Fruit fly (Drosophila melanogaster) whole organism, adult: ENCODE results near the gene Sgs4.

Experiments
- CG11617 ChIP-seq: fragments of 200-800 bp; sonication (Bioruptor generic); optimal IDR thresholded peaks from 2 replicates; lab custom pipeline; 2017; ENCODE audit warnings: mild to moderate bottlenecking, missing biosample characterization, missing genetic modification reagents, missing genetic modification characterization
- CG12768 ChIP-seq: fragments of 200-800 bp; sonication (Bioruptor generic); optimal IDR thresholded peaks from 2 replicates; lab custom pipeline; 2017; ENCODE audit warnings: missing biosample characterization, missing genetic modification characterization, mild to moderate bottlenecking, moderate library complexity, missing genetic modification reagents
- CG14711 ChIP-seq: fragments of 200-800 bp; sonication (Bioruptor generic); optimal IDR thresholded peaks from 2 replicates; lab custom pipeline; 2018; ENCODE audit warnings: missing biosample characterization, mild to moderate bottlenecking, missing genetic modification characterization, moderate library complexity
- CG1620 ChIP-seq: fragments of 200-800 bp; sonication (Bioruptor generic); optimal IDR thresholded peaks from 2 replicates; lab custom pipeline; 2016; ENCODE audit warnings: missing biosample characterization, missing genetic modification characterization
- CG33017 ChIP-seq: fragments of 200-800 bp; sonication (Bioruptor generic); optimal IDR thresholded peaks from 2 replicates; lab custom pipeline; 2018; ENCODE audit warnings: missing biosample characterization, mild to moderate bottlenecking, missing genetic modification characterization, moderate library complexity
- CG5204 ChIP-seq: fragments of 200-800 bp; sonication (Bioruptor generic); optimal IDR thresholded peaks from 2 replicates; lab custom pipeline; 2016; ENCODE audit warnings: missing biosample characterization, missing genetic modification characterization
- CG7045 ChIP-seq: fragments of 200-800 bp; sonication (Bioruptor generic); optimal IDR thresholded peaks from 2 replicates; lab custom pipeline; 2017; ENCODE audit warnings: missing biosample characterization, mild to moderate bottlenecking, missing genetic modification characterization
- CG7101 ChIP-seq: fragments of 200-800 bp; sonication (Bioruptor generic); optimal IDR thresholded peaks from 2 replicates; lab custom pipeline; 2018; ENCODE audit warnings: missing biosample characterization, mild to moderate bottlenecking, missing genetic modification characterization, moderate library complexity
- Clk ChIP-seq: fragments of 200-800 bp; sonication (Bioruptor generic); optimal IDR thresholded peaks from 2 replicates; lab custom pipeline; 2017; ENCODE audit warnings: missing biosample characterization, missing genetic modification characterization
- Crg-1 ChIP-seq: fragments of 200-800 bp; sonication (Bioruptor generic); optimal IDR thresholded peaks from 2 replicates; lab custom pipeline; 2016; ENCODE audit warnings: missing biosample characterization, missing genetic modification characterization
- Hr96 ChIP-seq: fragments of 200-800 bp; sonication (Bioruptor generic); optimal IDR thresholded peaks from 2 replicates; lab custom pipeline; 2016; ENCODE audit warnings: missing biosample characterization, missing genetic modification characterization
- Mnt ChIP-seq: fragments of 200-800 bp; sonication (Bioruptor generic); optimal IDR thresholded peaks from 2 replicates; lab custom pipeline; 2016; ENCODE audit warnings: missing biosample characterization, mild to moderate bottlenecking, missing genetic modification characterization
- bab1 ChIP-seq: fragments of 200-800 bp; sonication (Bioruptor generic); optimal IDR thresholded peaks from 3 replicates; lab custom pipeline; 2019; ENCODE audit warnings: missing biosample characterization, mild to moderate bottlenecking, missing genetic modification characterization, moderate library complexity
- cic ChIP-seq: fragments of 200-800 bp; sonication (Bioruptor generic); optimal IDR thresholded peaks from 2 replicates; lab custom pipeline; 2017; ENCODE audit warnings: missing biosample characterization, mild to moderate bottlenecking, missing genetic modification characterization, moderate library complexity
- cnc ChIP-seq, 2 experiments: fragments of >200 bp; optimal IDR thresholded peaks; 2 replicates each; lab custom pipeline; 2017
- kay ChIP-seq: fragments of 200-800 bp; sonication (Bioruptor generic); peaks from one replicate; lab custom pipeline; 2016; ENCODE audit warnings: missing biosample characterization, missing genetic modification characterization, borderline replicate concordance
- ovo ChIP-seq: fragments of 200-800 bp; sonication (Bioruptor generic); optimal IDR thresholded peaks from 2 replicates; lab custom pipeline; 2016; ENCODE audit warnings: missing biosample characterization, missing genetic modification characterization
- pad ChIP-seq: fragments of 200-800 bp; sonication (Bioruptor generic); optimal IDR thresholded peaks from 3 replicates; lab custom pipeline; 2017; ENCODE audit warnings: missing biosample characterization, missing genetic modification characterization, mild to moderate bottlenecking, moderate library complexity, missing genetic modification reagents
- tj ChIP-seq: fragments of 200-800 bp; sonication (Bioruptor generic); optimal IDR thresholded peaks from 3 replicates; lab custom pipeline; 2017; ENCODE audit warnings: missing biosample characterization, mild to moderate bottlenecking, missing genetic modification characterization, moderate library complexity
- toe ChIP-seq: fragments of 200-800 bp; sonication (Bioruptor generic); optimal IDR thresholded peaks from 2 replicates; lab custom pipeline; 2016; ENCODE audit warnings: missing biosample characterization, missing genetic modification characterization

The Sgs4 gene

dm6 chrX:3244120-3244519 is 5.8 kb upstream of the Sgs4 start, which contains the start of gene ng4:
Gene ng4 (minus strand): TSS chrX:3244220.
- TF ChIP-seq CG33017, result no peak
- TF ChIP-seq CG11617 (GFP tag; lab: Kevin White, UChicago), result no peak
- TF ChIP-seq CG5204 (GFP tag; lab: Kevin White, UChicago), result no peak
- TF ChIP-seq tj (GFP tag; lab: Kevin White, UChicago), result no peak
- no peak for TF ChIP-seq kay (GFP tag; lab: Kevin White, UChicago)
- no peak for TF ChIP-seq cnc (optimal IDR thresholded peaks at IDR 0.05; lab: Kevin White, UChicago)
- TF ChIP-seq Clk, result no peak
- TF ChIP-seq ovo (GFP tag; lab: Kevin White, UChicago), result no peak
- TF ChIP-seq CG7045 (GFP tag; lab: Kevin White, UChicago), result no peak
- TF ChIP-seq CG12768, result no peak

DNA sequence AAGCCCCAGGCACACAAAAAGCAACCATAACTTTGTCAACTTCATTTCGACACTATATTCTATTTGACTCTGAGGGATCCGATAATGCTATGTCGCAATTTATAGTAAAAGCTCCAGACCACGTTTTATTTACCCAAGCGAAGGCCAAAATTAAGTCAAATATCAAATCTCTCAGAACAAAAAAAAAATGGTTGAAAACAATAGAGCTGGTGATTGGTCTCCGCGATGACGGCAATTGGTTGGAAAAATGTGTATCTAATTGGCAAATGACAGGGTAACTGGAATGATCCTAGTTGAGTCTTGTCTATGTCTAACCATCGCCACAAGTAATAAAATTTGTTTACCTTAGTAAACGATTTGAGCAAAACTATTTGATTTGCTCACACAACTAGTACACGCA is 700 bp upstream of the Sgs4 start, which contains the start of gene Pig1:
Gene Pig1, minus strand, starts transcription at position 101 of the 400 bp plus-strand sequence.
- TF ChIP-seq kay (GFP tag; lab: Kevin White, UChicago) (no peak), Mnt (GFP tag; lab: Kevin White, UChicago) (no peak), pad (GFP tag; lab: Kevin White, UChicago) (no peak), CG11617 (GFP tag; lab: Kevin White, UChicago) (no peak), cnc (optimal IDR thresholded peaks at IDR 0.05; lab: Kevin White, UChicago) (no peak), Clk (no peak), CG7045 (GFP tag; lab: Kevin White, UChicago) (no peak), CG5204 (GFP tag; lab: Kevin White, UChicago) (no peak), CG33017 (no peak), cic (no peak), tj (GFP tag; lab: Kevin White, UChicago) (no peak), bab1 (GFP tag; lab: Kevin White, UChicago) (no peak), Crg-1 (GFP tag; lab: Kevin White, UChicago) (no peak), ovo (GFP tag; lab: Kevin White, UChicago) (no peak), toe (GFP tag; lab: Kevin White, UChicago) (no peak), CG12768 (no peak)

dm6 chrX:3255569-3256309 is 5.8 kb downstream of the Sgs4 start:
- peak; percentile 57 for TF ChIP-seq CG1620 (GFP tag; lab: Kevin White, UChicago)
- peak; percentile 73 for TF ChIP-seq pad (GFP tag; lab: Kevin White, UChicago)
- peak; percentile 78 for TF ChIP-seq CG14711 (tag; lab: Kevin White, UChicago)
- peak; percentile 85 for TF ChIP-seq CG7101 (tag; lab: Kevin White, UChicago)
- TF ChIP-seq CG11617 (GFP tag; lab: Kevin White, UChicago), result peak; percentile 91
- TF ChIP-seq CG5204 (GFP tag; lab: Kevin White, UChicago), result peak; percentile 89
- TF ChIP-seq cnc (optimal IDR thresholded peaks at IDR 0.05; lab: Kevin White, UChicago), result no peak
- peak; percentile 86 for TF ChIP-seq CG7045 (GFP tag; lab: Kevin White, UChicago)
- no peak for TF ChIP-seq cic
- TF ChIP-seq Mnt (GFP tag; lab: Kevin White, UChicago), result peak; percentile 67
- peak; percentile 72 for TF ChIP-seq Clk
- peak; percentile 72 for TF ChIP-seq Hr96
- TF ChIP-seq CG12768, result peak; percentile 80
- peak; percentile 44 for TF ChIP-seq kay (GFP tag; lab: Kevin White, UChicago)
- TF ChIP-seq ovo (GFP tag; lab: Kevin White, UChicago), result peak; percentile 19
- peak; percentile 42 for TF ChIP-seq Crg-1 (GFP tag; lab: Kevin White, UChicago)
- TF ChIP-seq bab1 (GFP tag; lab: Kevin White, UChicago), result peak; percentile 1
- TF ChIP-seq toe (GFP tag; lab: Kevin White, UChicago), result peak; percentile 57
- TF ChIP-seq tj (GFP tag; lab: Kevin White, UChicago), result peak; percentile 70
- TF ChIP-seq CG33017, result peak; percentile 80

DNA sequence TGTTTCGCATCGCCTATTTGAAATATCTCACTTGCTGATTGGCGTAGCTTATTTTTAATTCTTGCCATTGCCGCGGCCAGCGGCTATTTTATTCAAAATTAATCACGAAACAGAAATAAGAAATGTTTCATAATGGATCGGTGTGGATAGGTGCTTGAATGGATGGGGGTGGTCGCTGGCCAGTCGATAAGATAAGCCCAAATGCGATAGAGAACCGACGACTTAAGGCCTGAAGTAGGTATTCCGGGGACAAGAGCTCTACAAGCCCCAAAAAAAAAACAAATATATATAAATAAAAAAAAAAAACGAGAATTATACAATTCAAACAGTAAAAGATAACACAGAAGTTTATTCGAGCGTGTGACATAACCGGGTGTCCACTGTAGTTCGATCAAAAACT is 10.6 kb downstream of the Sgs4 start:
- TF ChIP-seq toe (GFP tag; lab: Kevin White, UChicago), result no peak
- no peak for TF ChIP-seq pad (GFP tag; lab: Kevin White, UChicago)
- no peak for TF ChIP-seq CG14711 (tag; lab: Kevin White, UChicago)

dm6 chrX:3265828-3266227 is 15.9 kb downstream of the Sgs4 start:
- TF ChIP-seq Crg-1 (GFP tag; lab: Kevin White, UChicago), result no peak
- no peak for TF ChIP-seq cnc (optimal IDR thresholded peaks at IDR 0.05; lab: Kevin White, UChicago)
- TF ChIP-seq CG7101 (tag; lab: Kevin White, UChicago), result peak; percentile 10
- TF ChIP-seq kay (GFP tag; lab: Kevin White, UChicago), result peak; percentile 47
- peak; percentile 1 for TF ChIP-seq CG14711 (tag; lab: Kevin White, UChicago)
- TF ChIP-seq CG11617 (GFP tag; lab: Kevin White, UChicago), result peak; percentile 64
- no peak for TF ChIP-seq CG1620 (GFP tag; lab: Kevin White, UChicago)
- peak; percentile 42 for TF ChIP-seq CG33017
- no peak for TF ChIP-seq bab1 (GFP tag; lab: Kevin White, UChicago)
- no peak for TF ChIP-seq CG5204 (GFP tag; lab: Kevin White, UChicago)
- TF ChIP-seq pad (GFP tag; lab: Kevin White, UChicago), result no peak
- TF ChIP-seq CG12768, result peak; percentile 31
- TF ChIP-seq Clk, result no peak
- no peak for TF ChIP-seq toe (GFP tag; lab: Kevin White, UChicago)
- TF ChIP-seq cic, result peak; percentile 50
- no peak for TF ChIP-seq ovo (GFP tag; lab: Kevin White, UChicago)
- peak; percentile 48 for TF ChIP-seq tj (GFP tag; lab: Kevin White, UChicago)
- TF ChIP-seq Hr96, result peak; percentile 54
- peak; percentile 38 for TF ChIP-seq CG7045 (GFP tag; lab: Kevin White, UChicago)
- peak; percentile 1 for TF ChIP-seq Mnt (GFP tag; lab: Kevin White, UChicago)
